Worm (Caenorhabditis elegans) whole organism, young adult: ENCODE data around the gene idpp-4.

Source experiments
- F22D6.2 ChIP-seq: sonication (generic microtip); optimal IDR thresholded peaks from 2 replicates; lab custom pipeline; 2016; ENCODE audit warnings: mild to moderate bottlenecking, missing genetic modification characterization, missing compliant biosample characterization
- F33H1.4 ChIP-seq: fragments of 200-800 bp; sonication (Bioruptor generic); IDR thresholded peaks from 2 replicates; pipeline ENCODE4 v1.3.6; 2022; ENCODE audit warnings: missing genetic modification reagents, missing genetic modification characterization, missing compliant biosample characterization
- dpff-1 ChIP-seq: sonication (generic microtip); optimal IDR thresholded peaks from 2 replicates; lab custom pipeline; 2017; ENCODE audit warnings: mild to moderate bottlenecking, missing genetic modification characterization, missing compliant biosample characterization

- TF ChIP-seq F33H1.4 (GFP tag; lab: Robert Waterston, UW) (no peak), dpff-1 (tag; lab: Kevin White, UChicago) (no peak), F22D6.2 (tag; lab: Kevin White, UChicago) (no peak)
Observed at ce11 chrII:10373016-10373415, 51.8 kb downstream of the idpp-4 start.
